Fruit fly (Drosophila melanogaster) whole organism, wandering third instar larva: ENCODE data around the gene crim.
A peak's percentile ranks its signal among the peaks of the same experiment; 100 is the strongest.

ENCODE experiments used
- Abd-B ChIP-seq: fragments of >200 bp; optimal IDR thresholded peaks from 2 replicates; lab custom pipeline; 2017; ENCODE audit warnings: missing biosample characterization, missing genetic modification characterization
- CG32264 ChIP-seq: fragments of 200-800 bp; sonication (Bioruptor generic); optimal IDR thresholded peaks from 2 replicates; lab custom pipeline; 2016; ENCODE audit warnings: missing biosample characterization, missing genetic modification characterization
- CG9705 ChIP-seq: fragments of 200-800 bp; sonication (Bioruptor generic); optimal IDR thresholded peaks from 2 replicates; lab custom pipeline; 2018; ENCODE audit warnings: missing biosample characterization, mild to moderate bottlenecking, missing genetic modification characterization
- CrebA ChIP-seq: fragments of 200-800 bp; sonication (Bioruptor generic); optimal IDR thresholded peaks from 2 replicates; lab custom pipeline; 2016; ENCODE audit warnings: missing biosample characterization, mild to moderate bottlenecking, missing genetic modification characterization, borderline replicate concordance
- Dif ChIP-seq: fragments of 200-275, 200-300 bp; sonication (Bioruptor generic); optimal IDR thresholded peaks from 2 replicates; lab custom pipeline; 2018; ENCODE audit warnings: missing biosample characterization, missing genetic modification characterization; ENCODE audit not compliant: partially characterized antibody
- GATAd ChIP-seq: sonication (Bioruptor generic); optimal IDR thresholded peaks from 2 replicates; lab custom pipeline; 2016; ENCODE audit warnings: missing biosample characterization, missing genetic modification characterization
- HLH106 ChIP-seq: fragments of 200-800 bp; optimal IDR thresholded peaks from 3 replicates; lab custom pipeline; 2019; ENCODE audit warnings: missing biosample characterization, mild to moderate bottlenecking, missing genetic modification characterization, moderate library complexity
- Hnf4 ChIP-seq: fragments of 200-800 bp; sonication (Bioruptor generic); optimal IDR thresholded peaks from 2 replicates; lab custom pipeline; 2016; ENCODE audit warnings: missing biosample characterization, mild to moderate bottlenecking, missing genetic modification characterization
- Hr78 ChIP-seq: fragments of >200 bp; optimal IDR thresholded peaks from 2 replicates; lab custom pipeline; 2017; ENCODE audit warnings: missing biosample characterization, missing genetic modification characterization
- Hr83 ChIP-seq: fragments of 200-300 bp; sonication (Bioruptor generic); optimal IDR thresholded peaks from 2 replicates; lab custom pipeline; 2016; ENCODE audit warnings: missing biosample characterization, mild to moderate bottlenecking, missing genetic modification characterization, moderate library complexity; ENCODE audit not compliant: poor library complexity, severe bottlenecking
- Jra ChIP-seq: sonication (Bioruptor generic); optimal IDR thresholded peaks from 2 replicates; lab custom pipeline; 2016; ENCODE audit warnings: missing biosample characterization, missing genetic modification characterization
- Mio ChIP-seq: sonication (Bioruptor generic); optimal IDR thresholded peaks from 2 replicates; lab custom pipeline; 2016; ENCODE audit warnings: missing biosample characterization, missing genetic modification characterization
- Myc ChIP-seq: fragments of >200 bp; optimal IDR thresholded peaks from 2 replicates; lab custom pipeline; 2017
- N ChIP-seq: fragments of >200 bp; optimal IDR thresholded peaks from 2 replicates; lab custom pipeline; 2018; ENCODE audit warnings: missing biosample characterization, missing external identifiers, missing genetic modification characterization
- OdsH ChIP-seq: fragments of 200-800 bp; sonication (Bioruptor generic); optimal IDR thresholded peaks from 2 replicates; lab custom pipeline; 2016; ENCODE audit warnings: missing biosample characterization, mild to moderate bottlenecking, missing genetic modification characterization
- Rel ChIP-seq, 2 experiments: fragments of 200-800 bp; sonication (Bioruptor generic) in 1 of 2; optimal IDR thresholded peaks; 2 replicates in 1 of 2; 3 replicates in 1 of 2; lab custom pipeline; 2016 to 2019; ENCODE audit warnings: mild to moderate bottlenecking in 2 of 2, missing biosample characterization in 2 of 2, missing genetic modification characterization in 2 of 2, moderate library complexity in 1 of 2
- Sp1 ChIP-seq: fragments of 200-800 bp; sonication (Bioruptor generic); optimal IDR thresholded peaks from 3 replicates; lab custom pipeline; 2019; ENCODE audit warnings: missing biosample characterization, mild to moderate bottlenecking, missing genetic modification characterization, moderate library complexity
- br ChIP-seq: fragments of 200-800 bp; sonication (Bioruptor generic); optimal IDR thresholded peaks from 2 replicates; lab custom pipeline; 2016; ENCODE audit warnings: missing biosample characterization, missing genetic modification characterization
- brk ChIP-seq: fragments of 200-800 bp; sonication (Bioruptor generic); optimal IDR thresholded peaks from 2 replicates; lab custom pipeline; 2016; ENCODE audit warnings: missing biosample characterization, mild to moderate bottlenecking, missing genetic modification characterization
- dl ChIP-seq, 2 experiments: fragments of 175-275, 200-275 bp in 1 of 2; fragments of 200-275 bp in 1 of 2; sonication (Bioruptor generic); optimal IDR thresholded peaks; lab custom pipeline; 2018; ENCODE audit warnings: mild to moderate bottlenecking in 2 of 2, missing biosample characterization in 2 of 2, missing genetic modification characterization in 2 of 2, moderate library complexity in 2 of 2; ENCODE audit not compliant: partially characterized antibody in 2 of 2, insufficient read depth in 1 of 2
- ey ChIP-seq: fragments of 200-800 bp; sonication (Bioruptor generic); optimal IDR thresholded peaks from 2 replicates; lab custom pipeline; 2016; ENCODE audit warnings: missing biosample characterization, missing genetic modification characterization
- foxo ChIP-seq, 2 experiments: fragments of 200-800 bp; sonication (Bioruptor generic); optimal IDR thresholded peaks; 2 replicates in 1 of 2; 3 replicates in 1 of 2; lab custom pipeline; 2016 to 2017; ENCODE audit warnings: missing biosample characterization in 2 of 2, missing genetic modification characterization in 2 of 2
- fru ChIP-seq: fragments of 200-800 bp; sonication (Bioruptor generic); optimal IDR thresholded peaks from 3 replicates; lab custom pipeline; 2016; ENCODE audit warnings: missing biosample characterization, mild to moderate bottlenecking, missing genetic modification characterization
- h ChIP-seq: fragments of 200-800 bp; sonication (Bioruptor generic); optimal IDR thresholded peaks from 3 replicates; lab custom pipeline; 2016; ENCODE audit warnings: missing biosample characterization, mild to moderate bottlenecking, missing genetic modification characterization
- pan ChIP-seq: fragments of >200 bp; optimal IDR thresholded peaks from 2 replicates; lab custom pipeline; 2017
- psq ChIP-seq: fragments of 200-800 bp; sonication (Bioruptor generic); optimal IDR thresholded peaks from 3 replicates; lab custom pipeline; 2017; ENCODE audit warnings: missing biosample characterization, mild to moderate bottlenecking, missing genetic modification characterization, moderate library complexity
- rgr ChIP-seq: fragments of 200-800 bp; sonication (Bioruptor generic); optimal IDR thresholded peaks from 3 replicates; lab custom pipeline; 2016; ENCODE audit warnings: missing biosample characterization, mild to moderate bottlenecking, missing genetic modification characterization
- sage ChIP-seq: fragments of 200-800 bp; sonication (Bioruptor generic); optimal IDR thresholded peaks from 2 replicates; lab custom pipeline; 2016; ENCODE audit warnings: missing biosample characterization, mild to moderate bottlenecking, missing genetic modification characterization
- sv ChIP-seq: fragments of 200-800 bp; sonication (Bioruptor generic); optimal IDR thresholded peaks from 3 replicates; lab custom pipeline; 2016; ENCODE audit warnings: missing biosample characterization, missing genetic modification characterization
- usp ChIP-seq: fragments of >200 bp; optimal IDR thresholded peaks from 2 replicates; lab custom pipeline; 2017; ENCODE audit warnings: missing biosample characterization, missing genetic modification characterization
- woc ChIP-seq: sonication (Bioruptor generic); optimal IDR thresholded peaks from 2 replicates; lab custom pipeline; 2016; ENCODE audit warnings: missing biosample characterization, mild to moderate bottlenecking, missing genetic modification characterization

The crim gene

DNA sequence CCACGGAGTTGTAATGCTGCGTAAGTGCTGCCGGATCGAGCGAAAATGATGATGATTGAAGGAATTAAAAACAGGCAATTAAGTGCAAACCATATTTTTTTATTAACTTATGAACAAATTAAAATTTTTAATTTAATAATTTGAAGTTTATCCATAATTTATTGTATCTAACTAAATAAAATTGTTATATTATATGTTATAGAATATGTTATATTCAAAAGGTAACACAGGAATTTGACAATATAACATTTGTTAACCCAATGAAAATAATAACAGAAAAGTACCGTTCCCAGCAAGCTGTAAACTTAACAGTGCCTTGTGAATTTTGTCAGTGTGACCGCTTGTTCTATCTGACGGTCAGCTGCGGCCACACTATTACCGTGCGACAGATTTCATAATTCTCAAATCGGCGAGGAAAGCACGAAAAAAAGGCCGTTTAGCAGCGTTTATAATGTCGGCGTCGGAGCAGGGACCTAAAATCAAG is 2.5 kb downstream of the crim start, which contains the start of the genes Ccdc56 and mtTFB1:
Gene Ccdc56 (plus strand): TSS at position 347 of the 484 bp plus-strand sequence.
Gene mtTFB1 (plus strand): TSS at position 347 of the 484 bp plus-strand sequence.
- TF ChIP-seq h (GFP tag; lab: Kevin White, UChicago) (peak; percentile 55), Hnf4 (GFP tag; lab: Kevin White, UChicago) (peak; percentile 3), fru (GFP tag; lab: Kevin White, UChicago) (no peak), foxo (GFP tag; optimal IDR thresholded peaks at IDR 0.05; lab: Kevin White, UChicago) (peak in 1 of 2 experiments; percentile 7)

DNA sequence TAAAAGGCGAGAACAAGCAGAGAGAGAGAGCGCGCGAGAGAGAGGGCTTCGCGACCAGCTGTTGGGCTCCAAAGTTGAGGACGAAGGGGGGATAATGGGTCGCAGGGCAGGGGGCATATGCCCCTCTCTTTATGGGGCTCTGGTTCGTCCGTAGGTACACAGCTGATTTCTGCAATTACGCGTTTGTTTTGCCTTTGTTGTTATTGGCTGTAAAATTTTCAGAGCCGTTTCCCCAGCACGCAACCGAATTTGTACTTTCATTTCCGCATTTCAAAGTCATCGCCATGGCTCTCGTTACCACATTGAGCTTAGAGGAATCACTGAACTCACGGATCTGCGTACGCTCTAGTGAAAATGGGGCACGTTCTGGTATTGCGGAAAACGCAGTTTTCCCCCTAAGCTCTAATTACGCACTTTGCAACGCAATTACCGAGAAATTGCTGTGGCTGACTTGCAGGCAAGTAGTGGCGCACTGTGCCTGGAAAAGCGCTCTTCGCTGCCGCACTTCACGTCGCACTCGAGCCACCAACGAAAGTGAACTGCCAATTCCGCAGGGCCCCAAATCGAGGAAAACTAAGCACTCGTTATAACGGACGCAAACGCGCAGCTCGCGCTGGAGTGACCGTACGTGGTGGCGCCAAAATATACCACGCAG is 3.1 kb downstream of the crim start, which contains the start of gene CG11658:
Gene CG11658 (minus strand): TSS at position 576 of the 655 bp plus-strand sequence.
- no peak for TF ChIP-seq brk (GFP tag; lab: Kevin White, UChicago)
- TF ChIP-seq Hr78 (GFP tag; lab: Kevin White, UChicago) = no peak
- no peak for TF ChIP-seq GATAd (GFP tag; lab: Kevin White, UChicago)
- peak; percentile 57 for TF ChIP-seq psq (GFP tag; lab: Kevin White, UChicago)
- no peak for TF ChIP-seq Rel (GFP tag; optimal IDR thresholded peaks at IDR 0.05; lab: Kevin White, UChicago)
- peak; percentile 61 for TF ChIP-seq Rel (tag; optimal IDR thresholded peaks at IDR 0.05; lab: Kevin White, UChicago)
- TF ChIP-seq Hr83 (GFP tag; lab: Kevin White, UChicago) = peak; percentile 63
- no peak for TF ChIP-seq CrebA (GFP tag; lab: Kevin White, UChicago)
- no peak for TF ChIP-seq woc (GFP tag; lab: Kevin White, UChicago)
- peak; percentile 5 for TF ChIP-seq Myc
- TF ChIP-seq dl (GFP tag; optimal IDR thresholded peaks at IDR 0.05; lab: Kevin White, UChicago; ENCODE audit: insufficient read depth in 1 of 2, partially characterized antibody in 2 of 2) = peak; percentile 26 to 50
- TF ChIP-seq sage = no peak
- no peak for TF ChIP-seq ey
- TF ChIP-seq fru (GFP tag; lab: Kevin White, UChicago) = no peak
- no peak for TF ChIP-seq Mio (GFP tag; lab: Kevin White, UChicago)
- no peak for TF ChIP-seq Hnf4 (GFP tag; lab: Kevin White, UChicago)
- TF ChIP-seq pan (lab: Kevin White, UChicago) = no peak
- peak; percentile 32 for TF ChIP-seq Dif (GFP tag; lab: Kevin White, UChicago)
- no peak for TF ChIP-seq usp (GFP tag; lab: Kevin White, UChicago)
- no peak for TF ChIP-seq Abd-B (GFP tag; lab: Kevin White, UChicago)
- TF ChIP-seq foxo (GFP tag; optimal IDR thresholded peaks at IDR 0.05; lab: Kevin White, UChicago) = no peak
- TF ChIP-seq Jra (GFP tag; lab: Kevin White, UChicago) = peak; percentile 15
- no peak for TF ChIP-seq HLH106 (tag; lab: Kevin White, UChicago)
- no peak for TF ChIP-seq rgr (GFP tag; lab: Kevin White, UChicago)
- TF ChIP-seq N (GFP tag; lab: Kevin White, UChicago) = no peak

DNA sequence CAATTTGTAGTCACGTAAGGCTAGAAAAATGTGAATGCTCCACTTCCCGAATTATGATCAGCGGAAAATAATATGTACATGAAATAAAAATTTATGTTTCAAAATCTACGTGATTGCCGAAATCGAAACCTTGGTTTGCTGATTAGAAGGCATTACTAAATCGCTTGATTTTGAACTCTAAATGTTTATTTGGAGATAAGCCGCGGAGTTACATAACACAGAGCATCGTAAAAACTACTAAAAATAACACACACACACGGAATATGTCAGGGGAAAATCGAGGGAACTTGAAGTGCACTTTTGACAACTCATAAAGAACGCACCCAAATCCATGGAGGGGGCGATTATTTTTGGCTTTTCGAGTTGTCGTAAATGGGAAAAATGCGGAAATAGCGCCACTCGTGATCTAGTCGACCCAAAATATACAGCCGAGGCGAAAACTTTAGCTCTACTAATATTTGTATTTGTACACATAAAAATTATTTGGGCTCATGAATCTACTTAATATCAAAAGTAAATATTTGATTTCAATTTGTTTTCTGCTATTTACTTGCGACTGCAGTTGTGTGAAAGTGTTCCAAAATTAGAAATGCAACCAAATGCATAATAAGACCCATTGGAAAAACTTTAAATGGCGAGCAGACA is 6.2 kb downstream of the crim start:
- TF ChIP-seq Hr83 (GFP tag; lab: Kevin White, UChicago) (no peak), Dif (GFP tag; lab: Kevin White, UChicago) (no peak), GATAd (GFP tag; lab: Kevin White, UChicago) (no peak), brk (GFP tag; lab: Kevin White, UChicago) (no peak)

DNA sequence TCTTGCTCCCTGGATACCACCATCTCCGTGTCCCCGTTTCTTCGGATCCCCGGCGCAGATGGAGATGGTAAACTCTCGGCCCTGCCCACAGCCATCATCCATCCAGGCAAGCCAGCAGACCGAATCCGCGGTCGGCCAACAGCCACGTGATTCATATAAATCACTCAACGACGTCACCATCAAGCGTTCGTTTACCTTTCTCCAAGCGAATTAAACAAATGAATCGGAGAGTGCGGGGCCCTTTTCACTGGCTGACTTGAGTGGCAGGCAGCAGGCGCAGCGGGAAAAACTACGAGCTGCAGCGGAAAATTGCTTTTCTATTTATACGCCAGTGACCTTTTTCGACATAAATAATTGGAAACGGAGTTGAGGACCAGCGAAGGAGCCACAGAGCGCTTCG is 7.6 kb downstream of the crim start:
- no peak for TF ChIP-seq Dif (GFP tag; lab: Kevin White, UChicago)
- no peak for TF ChIP-seq psq (GFP tag; lab: Kevin White, UChicago)
- no peak for TF ChIP-seq woc (GFP tag; lab: Kevin White, UChicago)
- no peak for TF ChIP-seq pan (lab: Kevin White, UChicago)
- TF ChIP-seq Jra (GFP tag; lab: Kevin White, UChicago) = no peak
- no peak for TF ChIP-seq CG9705 (GFP tag; lab: Kevin White, UChicago)
- no peak for TF ChIP-seq CG32264 (GFP tag; lab: Kevin White, UChicago)
- TF ChIP-seq sv (GFP tag; lab: Kevin White, UChicago) = no peak
- TF ChIP-seq GATAd (GFP tag; lab: Kevin White, UChicago) = no peak
- TF ChIP-seq Hr83 (GFP tag; lab: Kevin White, UChicago) = no peak
- TF ChIP-seq HLH106 (tag; lab: Kevin White, UChicago) = no peak
- TF ChIP-seq CrebA (GFP tag; lab: Kevin White, UChicago) = no peak
- TF ChIP-seq Sp1 (GFP tag; lab: Kevin White, UChicago) = no peak
- no peak for TF ChIP-seq OdsH (GFP tag; lab: Kevin White, UChicago)
- no peak for TF ChIP-seq usp (GFP tag; lab: Kevin White, UChicago)
- TF ChIP-seq br (GFP tag; lab: Kevin White, UChicago) = no peak
